Worm (Caenorhabditis elegans) whole organism, L4 larva: ENCODE measurements around the gene C49H3.16.

Experiments used
- F10B5.3 ChIP-seq: sonication (generic microtip); optimal IDR thresholded peaks from 2 replicates; lab custom pipeline; 2016; ENCODE audit warnings: mild to moderate bottlenecking, missing genetic modification characterization, missing compliant biosample characterization
- T20F7.1 ChIP-seq: fragments of 200-800 bp; sonication (Bioruptor generic); optimal IDR thresholded peaks from 2 replicates; lab custom pipeline; 2018; ENCODE audit warnings: mild to moderate bottlenecking, missing genetic modification characterization, missing compliant biosample characterization
- Y48G9A.11 ChIP-seq: fragments of 200-800 bp; sonication (Bioruptor generic); IDR thresholded peaks from 2 replicates; pipeline ENCODE4 v1.3.6; 2022; ENCODE audit warnings: missing genetic modification reagents, missing genetic modification characterization, missing compliant biosample characterization
- ceh-20 ChIP-seq: fragments of 200-800 bp; sonication (Bioruptor generic); IDR thresholded peaks from 2 replicates; pipeline ENCODE4 v1.3.6; 2022; ENCODE audit warnings: missing genetic modification reagents, missing genetic modification characterization, missing compliant biosample characterization
- ceh-82 ChIP-seq: sonication (generic microtip); optimal IDR thresholded peaks from 2 replicates; lab custom pipeline; 2017; ENCODE audit warnings: missing biosample characterization, missing genetic modification characterization
- cey-2 ChIP-seq: sonication (generic microtip); optimal IDR thresholded peaks from 3 replicates; lab custom pipeline; 2017; ENCODE audit warnings: missing genetic modification characterization, mild to moderate bottlenecking, missing compliant biosample characterization, antibody characterized with exemption, borderline replicate concordance; ENCODE audit not compliant: insufficient read depth
- ctbp-1 ChIP-seq: fragments of 200-800 bp; sonication (Bioruptor generic); IDR thresholded peaks from 2 replicates; pipeline ENCODE4 v1.3.6; 2022; ENCODE audit warnings: missing genetic modification reagents, missing genetic modification characterization, missing compliant biosample characterization
- daf-19 ChIP-seq: fragments of 200-800 bp; sonication (Bioruptor generic); conservative IDR thresholded peaks from 2 replicates; pipeline ENCODE4 v1.3.6; 2022; ENCODE audit warnings: missing genetic modification characterization, missing compliant biosample characterization
- dpl-1 ChIP-seq: fragments of 150-350 bp; optimal IDR thresholded peaks from 2 replicates; lab custom pipeline; 2014; ENCODE audit warnings: missing biosample characterization, missing genetic modification reagents, missing genetic modification characterization
- dve-1 ChIP-seq: sonication (generic microtip); optimal IDR thresholded peaks from 2 replicates; lab custom pipeline; 2017; ENCODE audit warnings: antibody characterized with exemption, mild to moderate bottlenecking, missing genetic modification characterization, missing compliant biosample characterization; ENCODE audit not compliant: insufficient read depth
- hif-1 ChIP-seq, 2 experiments: sonication (generic microtip); optimal IDR thresholded peaks; 2 replicates each; lab custom pipeline; 2016 to 2017; ENCODE audit warnings: missing compliant biosample characterization in 2 of 2, missing genetic modification characterization in 2 of 2, missing genetic modification reagents in 2 of 2, missing genotype in 2 of 2, mild to moderate bottlenecking in 1 of 2
- hlh-30 ChIP-seq: sonication (generic microtip); optimal IDR thresholded peaks from 2 replicates; lab custom pipeline; 2017; ENCODE audit warnings: antibody characterized with exemption, mild to moderate bottlenecking, missing genetic modification characterization, missing compliant biosample characterization; ENCODE audit not compliant: insufficient read depth
- hmg-1.1 ChIP-seq: fragments of 200-800 bp; sonication (Bioruptor generic); IDR thresholded peaks from 2 replicates; pipeline ENCODE4 v1.3.6; 2022; ENCODE audit warnings: missing genetic modification reagents, missing genetic modification characterization, missing compliant biosample characterization
- lin-38 ChIP-seq: fragments of 200-800 bp; sonication (Bioruptor generic); IDR thresholded peaks from 2 replicates; pipeline ENCODE4 v1.3.6; 2022; ENCODE audit warnings: missing genetic modification reagents, missing genetic modification characterization, missing compliant biosample characterization
- lin-39 ChIP-seq: fragments of 150-350 bp; optimal IDR thresholded peaks from 2 replicates; lab custom pipeline; 2014; ENCODE audit warnings: missing biosample characterization, missing genetic modification reagents, missing genetic modification characterization
- lsy-2 ChIP-seq, 2 experiments: fragments of 150-350 bp in 1 of 2; sonication (generic microtip) in 1 of 2; optimal IDR thresholded peaks; 2 replicates each; lab custom pipeline; 2014 to 2017; ENCODE audit warnings: missing biosample characterization in 2 of 2, missing genetic modification characterization in 2 of 2
- madf-9 ChIP-seq: fragments of 200-800 bp; sonication (Bioruptor generic); conservative IDR thresholded peaks from 2 replicates; pipeline ENCODE4 v1.3.6; 2022; ENCODE audit warnings: missing genetic modification reagents, missing genetic modification characterization, missing compliant biosample characterization
- mdl-1 ChIP-seq, 2 experiments: fragments of 150-350 bp in 1 of 2; sonication (generic microtip) in 1 of 2; optimal IDR thresholded peaks; 2 replicates each; lab custom pipeline; 2014 to 2017; ENCODE audit warnings: missing biosample characterization in 2 of 2, missing genetic modification characterization in 2 of 2
- mep-1 ChIP-seq: fragments of 150-350 bp; sonication (generic microtip); optimal IDR thresholded peaks from 3 replicates; lab custom pipeline; 2014; ENCODE audit warnings: missing biosample characterization, missing genetic modification characterization
- mes-2 ChIP-seq: sonication (generic microtip); optimal IDR thresholded peaks from 2 replicates; lab custom pipeline; 2016; ENCODE audit warnings: missing genotype, mild to moderate bottlenecking, missing genetic modification characterization, missing compliant biosample characterization; ENCODE audit not compliant: poor library complexity, severe bottlenecking
- nhr-10 ChIP-seq: fragments of 150-350 bp; optimal IDR thresholded peaks from 2 replicates; lab custom pipeline; 2014; ENCODE audit warnings: missing biosample characterization, missing genetic modification characterization
- nhr-237 ChIP-seq: sonication (generic microtip); optimal IDR thresholded peaks from 2 replicates; lab custom pipeline; 2017; ENCODE audit warnings: missing biosample characterization, missing genetic modification characterization
- nhr-41 ChIP-seq: fragments of 200-800 bp; sonication (Bioruptor generic); IDR thresholded peaks from 2 replicates; pipeline ENCODE4 v1.3.6; 2022; ENCODE audit warnings: missing genetic modification reagents, missing genetic modification characterization, missing compliant biosample characterization
- nhr-48 ChIP-seq: sonication (generic microtip); optimal IDR thresholded peaks from 2 replicates; lab custom pipeline; 2016; ENCODE audit warnings: mild to moderate bottlenecking, missing genetic modification characterization, missing compliant biosample characterization
- nhr-76 ChIP-seq: fragments of 150-350 bp; optimal IDR thresholded peaks from 2 replicates; lab custom pipeline; 2014; ENCODE audit warnings: missing biosample characterization, missing genetic modification characterization
- php-3 ChIP-seq: fragments of 200-800 bp; sonication (Bioruptor generic); IDR thresholded peaks from 2 replicates; pipeline ENCODE4 v1.3.6; 2022; ENCODE audit warnings: missing genetic modification reagents, missing genetic modification characterization, missing compliant biosample characterization
- rbr-2 ChIP-seq: sonication (generic microtip); optimal IDR thresholded peaks from 2 replicates; lab custom pipeline; 2016; ENCODE audit warnings: missing genotype, missing genetic modification characterization, missing compliant biosample characterization
- sdz-12 ChIP-seq: fragments of 200-800 bp; sonication (Bioruptor generic); optimal IDR thresholded peaks from 2 replicates; lab custom pipeline; 2018; ENCODE audit warnings: mild to moderate bottlenecking, missing genetic modification characterization, missing compliant biosample characterization
- set-16 ChIP-seq: fragments of 200-800 bp; sonication (Bioruptor generic); IDR thresholded peaks from 2 replicates; pipeline ENCODE4 v1.3.6; 2022; ENCODE audit warnings: missing genetic modification reagents, missing genetic modification characterization, missing compliant biosample characterization
- snpc-1.2 ChIP-seq: fragments of 200-800 bp; sonication (Bioruptor generic); IDR thresholded peaks from 2 replicates; pipeline ENCODE4 v1.3.6; 2022; ENCODE audit warnings: missing genetic modification reagents, missing genetic modification characterization, missing compliant biosample characterization
- unc-62 ChIP-seq, 3 experiments: fragments of 150-350 bp in 1 of 3; sonication (generic microtip); optimal IDR thresholded peaks in 2 of 3; peaks in 1 of 3; 1 replicate in 1 of 3; 2 replicates in 2 of 3; lab custom pipeline; 2014 to 2017; ENCODE audit warnings: missing biosample characterization in 3 of 3, missing genetic modification characterization in 3 of 3, missing genetic modification reagents in 3 of 3, missing genotype in 1 of 3
- vab-7 ChIP-seq: fragments of 200-800 bp; sonication (Bioruptor generic); IDR thresholded peaks from 2 replicates; pipeline ENCODE4 v1.3.6; 2022; ENCODE audit warnings: missing genetic modification reagents, missing genetic modification characterization, missing compliant biosample characterization
- zip-11 ChIP-seq: fragments of 200-800 bp; sonication (Bioruptor generic); IDR thresholded peaks from 2 replicates; pipeline ENCODE4 v1.3.6; 2022; ENCODE audit warnings: missing genetic modification characterization, missing compliant biosample characterization

C49H3.16 gene

DNA sequence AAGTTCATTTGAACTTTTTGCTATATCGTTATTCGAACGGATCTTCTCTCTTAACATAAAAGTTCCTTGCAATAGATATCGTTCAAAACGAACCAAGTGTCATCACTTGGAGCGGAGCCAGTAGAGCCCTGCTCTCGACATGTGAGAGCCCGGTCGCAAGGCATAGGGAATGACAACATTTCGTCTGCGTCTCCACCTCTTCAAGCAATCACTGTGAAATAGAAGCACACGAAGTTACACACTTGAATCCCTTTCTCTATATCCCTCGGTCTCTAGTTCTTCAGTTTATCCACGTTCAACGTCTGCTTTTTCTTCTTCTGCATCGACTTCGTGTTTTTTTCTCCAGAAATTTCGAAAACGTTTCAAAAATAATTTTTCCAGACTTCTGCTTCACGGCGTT, 16.9 kb upstream of the C49H3.16 start, which contains the start of gene C49H3.6 (continued):
- TF ChIP-seq nhr-48 (no peak), daf-19 (GFP tag; lab: Robert Waterston, UW) (no peak), Y48G9A.11 (GFP tag; lab: Robert Waterston, UW) (no peak), nhr-237 (tag; lab: Kevin White, UChicago) (no peak), ceh-82 (tag; lab: Kevin White, UChicago) (no peak), zip-11 (GFP tag; lab: Robert Waterston, UW) (no peak), madf-9 (GFP tag; lab: Robert Waterston, UW) (no peak), F10B5.3 (tag; lab: Kevin White, UChicago) (no peak), sdz-12 (GFP tag; lab: Kevin White, UChicago) (no peak), nhr-41 (no peak), hif-1 (tag; optimal IDR thresholded peaks at IDR 0.05; lab: Kevin White, UChicago) (peak in 1 of 2 experiments; percentile 6), ctbp-1 (no peak)

DNA sequence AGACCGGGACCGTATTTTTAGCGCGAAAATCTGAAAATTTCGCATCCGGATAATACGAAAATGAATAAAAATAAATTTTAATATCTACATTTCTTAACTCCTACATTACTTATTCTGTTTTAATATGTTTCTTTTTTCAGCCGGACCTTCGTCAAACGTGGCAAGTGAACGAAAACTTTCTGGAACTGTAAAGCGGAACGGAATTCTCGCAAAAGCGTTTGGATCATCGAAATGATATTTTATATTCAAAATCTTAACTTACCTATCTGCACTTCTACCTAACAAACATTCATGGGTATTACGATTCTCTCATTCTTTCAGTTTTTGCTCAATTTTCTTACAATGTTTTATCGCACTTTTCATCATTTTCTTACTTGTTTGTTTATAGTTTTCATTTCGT, 13.6 kb upstream of the C49H3.16 start:
- TF ChIP-seq rbr-2 (tag; lab: Kevin White, UChicago) (no peak), cey-2 (tag; lab: Kevin White, UChicago) (no peak), unc-62 (GFP tag; optimal IDR thresholded peaks at IDR 0.05 in 1 of 2; lab: Kevin White, UChicago) (no peak), unc-62 (tag; optimal IDR thresholded peaks at IDR 0.05; lab: Kevin White, UChicago) (no peak), nhr-10 (tag; lab: Kevin White, UChicago) (no peak), nhr-76 (no peak), hlh-30 (tag; lab: Kevin White, UChicago) (no peak)

DNA sequence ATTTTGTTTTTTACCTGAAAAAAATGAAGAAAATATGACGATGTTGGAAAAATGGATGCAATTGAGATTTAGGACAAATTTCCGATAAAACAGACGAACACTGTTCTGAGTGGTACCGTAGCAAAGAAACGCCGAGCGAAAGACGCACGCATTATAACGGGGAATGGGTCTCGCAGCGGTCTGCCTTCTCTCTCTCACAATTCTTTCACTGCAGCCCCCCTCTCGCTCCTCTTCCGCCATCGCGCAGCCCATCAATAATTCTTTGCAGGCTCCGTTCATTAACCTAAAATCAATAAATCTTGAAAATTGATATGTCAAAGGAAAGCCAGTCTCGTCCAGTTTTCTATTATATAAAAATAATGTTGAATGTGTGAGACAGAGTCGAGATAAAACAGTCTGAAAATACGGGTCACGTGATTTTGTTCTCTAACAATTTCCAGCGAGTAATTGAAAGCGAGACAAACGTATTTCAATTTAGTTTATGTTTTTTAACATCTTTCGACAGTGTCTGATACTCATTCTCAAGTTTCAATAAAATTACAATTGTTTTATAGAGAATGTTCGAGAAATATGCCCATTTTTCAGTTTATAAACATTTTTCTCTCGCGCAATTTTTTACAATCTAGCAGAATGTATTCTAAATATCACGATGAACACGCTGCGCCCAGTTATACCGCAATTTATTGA, 10.6 kb upstream of the C49H3.16 start:
- 0 out of 2 replicates have a peak, but pooled peaks have one; percentile 14 for TF ChIP-seq vab-7 (GFP tag; lab: Robert Waterston, UW)
- no peak for TF ChIP-seq dpl-1 (GFP tag; lab: Kevin White, UChicago)
- TF ChIP-seq T20F7.1 (GFP tag; lab: Kevin White, UChicago) = peak; percentile 14
- TF ChIP-seq lin-39 (tag; lab: Kevin White, UChicago) = no peak
- no peak for TF ChIP-seq php-3 (GFP tag; lab: Robert Waterston, UW)
- TF ChIP-seq lsy-2 (tag; optimal IDR thresholded peaks at IDR 0.05; lab: Kevin White, UChicago) = peak in 1 of 2 experiments; percentile 52
- peak; percentile 45 for TF ChIP-seq mes-2 (tag; lab: Kevin White, UChicago)
- TF ChIP-seq snpc-1.2 (GFP tag; lab: Robert Waterston, UW) = 0 out of 2 replicates have a peak, but pooled peaks have one; percentile 28
- TF ChIP-seq rbr-2 (tag; lab: Kevin White, UChicago) = peak; percentile 21
- peak; percentile 64 for TF ChIP-seq hlh-30 (tag; lab: Kevin White, UChicago)
- peak; percentile 21; the same call in 1 of the 2 replicates for TF ChIP-seq set-16
- TF ChIP-seq mep-1 (tag; lab: Kevin White, UChicago) = peak; percentile 31
- TF ChIP-seq dve-1 = peak; percentile 2
- no peak for TF ChIP-seq ceh-20 (GFP tag; lab: Robert Waterston, UW)
- TF ChIP-seq hmg-1.1 (GFP tag; lab: Robert Waterston, UW) = 0 out of 2 replicates have a peak, but pooled peaks have one; percentile 33
- no peak for TF ChIP-seq mdl-1 (tag; optimal IDR thresholded peaks at IDR 0.05; lab: Kevin White, UChicago)
- TF ChIP-seq lin-38 (GFP tag; lab: Robert Waterston, UW) = peak; percentile 16; the same call in 1 of the 2 replicates
- TF ChIP-seq, all 104 proteins: peak for 12
